Fruit fly (Drosophila melanogaster) whole organism, embryonic: ENCODE data around the gene Lsp2.

Experiments
- Abd-B ChIP-seq: fragments of 200-800 bp; sonication (Bioruptor generic); optimal IDR thresholded peaks from 2 replicates; lab custom pipeline; 2018; ENCODE audit warnings: missing biosample characterization, mild to moderate bottlenecking, missing genetic modification characterization, moderate library complexity
- Asciz ChIP-seq: fragments of 200-800 bp; sonication (Bioruptor generic); optimal IDR thresholded peaks from 2 replicates; lab custom pipeline; 2017; ENCODE audit warnings: missing biosample characterization, mild to moderate bottlenecking, missing genetic modification characterization, missing genetic modification reagents
- BtbVII ChIP-seq: fragments of 200-800 bp; sonication (Bioruptor generic); optimal IDR thresholded peaks from 3 replicates; lab custom pipeline; 2017; ENCODE audit warnings: missing biosample characterization, mild to moderate bottlenecking, missing genetic modification characterization
- C15 ChIP-seq: fragments of 200-800 bp; sonication (Bioruptor generic); IDR thresholded peaks from 3 replicates; pipeline ENCODE4 v1.3.6; 2022; ENCODE audit warnings: missing biosample characterization, missing genetic modification characterization
- CG10321 ChIP-seq: fragments of 200-800 bp; sonication (Bioruptor generic); IDR thresholded peaks from 2 replicates; pipeline ENCODE4 v1.3.6; 2022; ENCODE audit warnings: missing biosample characterization, missing genetic modification characterization
- CG12104 ChIP-seq: fragments of 200-800 bp; sonication (Bioruptor generic); optimal IDR thresholded peaks from 3 replicates; lab custom pipeline; 2016; ENCODE audit warnings: missing biosample characterization, missing genetic modification characterization
- CG1233 ChIP-seq: fragments of 200-800 bp; sonication (Bioruptor generic); optimal IDR thresholded peaks from 4 replicates; lab custom pipeline; 2018; ENCODE audit warnings: missing biosample characterization, mild to moderate bottlenecking, missing genetic modification characterization
- CG13296 ChIP-seq: fragments of 200-800 bp; sonication (Bioruptor generic); optimal IDR thresholded peaks from 3 replicates; lab custom pipeline; 2018; ENCODE audit warnings: missing biosample characterization, mild to moderate bottlenecking, missing genetic modification characterization
- CG14050 ChIP-seq: fragments of 200-800 bp; sonication (Bioruptor generic); IDR thresholded peaks from 3 replicates; pipeline ENCODE4 v1.3.6; 2022; ENCODE audit warnings: missing biosample characterization, missing genetic modification characterization
- CG14965 ChIP-seq: fragments of 200-800 bp; sonication (Bioruptor generic); optimal IDR thresholded peaks from 2 replicates; lab custom pipeline; 2016; ENCODE audit warnings: missing biosample characterization, missing genetic modification characterization, borderline replicate concordance
- CG15601 ChIP-seq: fragments of 200-800 bp; sonication (Bioruptor generic); optimal IDR thresholded peaks from 3 replicates; lab custom pipeline; 2019; ENCODE audit warnings: missing biosample characterization, mild to moderate bottlenecking, missing genetic modification characterization, moderate library complexity
- CG1603 ChIP-seq: fragments of 200-800 bp; sonication (Bioruptor generic); optimal IDR thresholded peaks from 2 replicates; lab custom pipeline; 2019; ENCODE audit warnings: missing biosample characterization, mild to moderate bottlenecking, missing genetic modification characterization, moderate library complexity
- CG16813 ChIP-seq: fragments of 200-800 bp; sonication (Bioruptor generic); IDR thresholded peaks from 3 replicates; pipeline ENCODE4 v1.3.6; 2022; ENCODE audit warnings: missing biosample characterization, missing genetic modification characterization; ENCODE audit not compliant: partially characterized antibody
- CG17186 ChIP-seq: fragments of 200-800 bp; sonication (Bioruptor generic); optimal IDR thresholded peaks from 3 replicates; lab custom pipeline; 2017; ENCODE audit warnings: missing biosample characterization, missing genetic modification reagents, missing genetic modification characterization
- CG17328 ChIP-seq: fragments of 200-800 bp; sonication (Bioruptor generic); IDR thresholded peaks from 2 replicates; pipeline ENCODE4 v1.3.6; 2022; ENCODE audit warnings: missing biosample characterization, missing genetic modification characterization
- CG17385 ChIP-seq: fragments of 200-800 bp; sonication (Bioruptor generic); optimal IDR thresholded peaks from 3 replicates; lab custom pipeline; 2018; ENCODE audit warnings: missing biosample characterization, mild to moderate bottlenecking, missing genetic modification characterization
- CG17568 ChIP-seq: fragments of 200-800 bp; sonication (Bioruptor generic); optimal IDR thresholded peaks from 2 replicates; lab custom pipeline; 2018; ENCODE audit warnings: missing biosample characterization, mild to moderate bottlenecking, missing genetic modification characterization, moderate library complexity
- CG18599 ChIP-seq: fragments of 200-800 bp; sonication (Bioruptor generic); optimal IDR thresholded peaks from 3 replicates; lab custom pipeline; 2017; ENCODE audit warnings: missing biosample characterization, missing genetic modification characterization, mild to moderate bottlenecking, moderate library complexity, missing genetic modification reagents
- CG2678 ChIP-seq: fragments of 200-800 bp; sonication (Bioruptor generic); optimal IDR thresholded peaks from 3 replicates; lab custom pipeline; 2019; ENCODE audit warnings: missing biosample characterization, mild to moderate bottlenecking, missing genetic modification characterization, moderate library complexity
- CG31365 ChIP-seq: fragments of 200-800 bp; sonication (Bioruptor generic); optimal IDR thresholded peaks from 2 replicates; lab custom pipeline; 2018; ENCODE audit warnings: missing biosample characterization, mild to moderate bottlenecking, missing genetic modification characterization
- CG4404 ChIP-seq: fragments of 200-800 bp; sonication (Bioruptor generic); IDR thresholded peaks from 2 replicates; pipeline ENCODE4 v1.3.6; 2022; ENCODE audit warnings: missing biosample characterization, missing genetic modification characterization
- CG7963 ChIP-seq: fragments of 200-800 bp; sonication (Bioruptor generic); IDR thresholded peaks from 3 replicates; pipeline ENCODE4 v1.3.6; 2022; ENCODE audit warnings: missing biosample characterization, missing genetic modification characterization; ENCODE audit not compliant: partially characterized antibody
- CG7987 ChIP-seq: fragments of 200-800 bp; sonication (Bioruptor generic); optimal IDR thresholded peaks from 2 replicates; lab custom pipeline; 2018; ENCODE audit warnings: missing biosample characterization, mild to moderate bottlenecking, missing genetic modification characterization, moderate library complexity
- CG8359 ChIP-seq: fragments of 200-800 bp; sonication (Bioruptor generic); optimal IDR thresholded peaks from 2 replicates; lab custom pipeline; 2017; ENCODE audit warnings: missing biosample characterization, mild to moderate bottlenecking, missing genetic modification characterization, borderline replicate concordance
- CG8388 ChIP-seq: fragments of 200-800 bp; sonication (Bioruptor generic); optimal IDR thresholded peaks from 2 replicates; lab custom pipeline; 2019; ENCODE audit warnings: missing biosample characterization, mild to moderate bottlenecking, missing genetic modification characterization, moderate library complexity
- CG9727 ChIP-seq: fragments of 200-800 bp; sonication (Bioruptor generic); optimal IDR thresholded peaks from 3 replicates; lab custom pipeline; 2017; ENCODE audit warnings: missing biosample characterization, mild to moderate bottlenecking, missing genetic modification characterization
- D19A ChIP-seq: fragments of 200-800 bp; optimal IDR thresholded peaks from 3 replicates; lab custom pipeline; 2019; ENCODE audit warnings: missing biosample characterization, mild to moderate bottlenecking, missing genetic modification characterization, moderate library complexity
- Dll ChIP-seq: fragments of 200-800 bp; sonication (Bioruptor generic); IDR thresholded peaks from 4 replicates; pipeline ENCODE4 v1.3.6; 2022; ENCODE audit warnings: missing biosample characterization, missing genetic modification characterization; ENCODE audit not compliant: partially characterized antibody
- Dp ChIP-seq: fragments of 200-800 bp; sonication (Bioruptor generic); optimal IDR thresholded peaks from 2 replicates; lab custom pipeline; 2018; ENCODE audit warnings: missing biosample characterization, mild to moderate bottlenecking, missing genetic modification characterization, moderate library complexity
- ERR ChIP-seq: fragments of 200-800 bp; sonication (Bioruptor generic); optimal IDR thresholded peaks from 2 replicates; lab custom pipeline; 2016; ENCODE audit warnings: missing biosample characterization, missing genetic modification characterization
- Hey ChIP-seq: fragments of 200-800 bp; sonication (Bioruptor generic); optimal IDR thresholded peaks from 3 replicates; lab custom pipeline; 2018; ENCODE audit warnings: missing biosample characterization, mild to moderate bottlenecking, missing genetic modification characterization
- Hsf ChIP-seq: fragments of 200-800 bp; sonication (Bioruptor generic); optimal IDR thresholded peaks from 3 replicates; lab custom pipeline; 2016; ENCODE audit warnings: missing biosample characterization, missing genetic modification characterization
- Kr ChIP-seq: fragments of 200-800 bp; sonication (Bioruptor generic); optimal IDR thresholded peaks from 2 replicates; lab custom pipeline; 2017; ENCODE audit warnings: missing biosample characterization, mild to moderate bottlenecking, missing genetic modification characterization
- Meics ChIP-seq: fragments of 200-800 bp; sonication (Bioruptor generic); optimal IDR thresholded peaks from 2 replicates; lab custom pipeline; 2017; ENCODE audit warnings: missing biosample characterization, mild to moderate bottlenecking, missing genetic modification characterization
- abd-A ChIP-seq: fragments of 200-800 bp; sonication (Bioruptor generic); optimal IDR thresholded peaks from 3 replicates; lab custom pipeline; 2019; ENCODE audit warnings: missing biosample characterization, mild to moderate bottlenecking, missing genetic modification characterization, moderate library complexity
- ac ChIP-seq: fragments of 200-800 bp; sonication (Bioruptor generic); optimal IDR thresholded peaks from 3 replicates; lab custom pipeline; 2017; ENCODE audit warnings: missing biosample characterization, mild to moderate bottlenecking, missing genetic modification characterization
- aop ChIP-seq: fragments of 200-800 bp; sonication (Bioruptor generic); IDR thresholded peaks from 2 replicates; pipeline ENCODE4 v1.3.6; 2022; ENCODE audit warnings: missing biosample characterization, missing genetic modification characterization
- br ChIP-seq: fragments of >200 bp; optimal IDR thresholded peaks from 2 replicates; lab custom pipeline; 2017
- dmrt11E ChIP-seq: fragments of 200-800 bp; sonication (Bioruptor generic); optimal IDR thresholded peaks from 3 replicates; lab custom pipeline; 2018; ENCODE audit warnings: missing biosample characterization, mild to moderate bottlenecking, missing genetic modification characterization, moderate library complexity
- gt ChIP-seq: fragments of 200-800 bp; sonication (Bioruptor generic); IDR thresholded peaks from 2 replicates; pipeline ENCODE4 v1.3.6; 2022; ENCODE audit warnings: missing biosample characterization, missing genetic modification characterization
- hkb ChIP-seq, 2 experiments: fragments of 200-800 bp in 1 of 2; fragments of >200 bp in 1 of 2; sonication (Bioruptor generic) in 1 of 2; IDR thresholded peaks in 1 of 2; optimal IDR thresholded peaks in 1 of 2; 2 replicates each; pipeline versions ENCODE4 v1.3.6 to Lab custom; 2017 to 2022; ENCODE audit warnings: missing biosample characterization in 1 of 2, missing genetic modification characterization in 1 of 2
- odd ChIP-seq: fragments of 200-800 bp; sonication (Bioruptor generic); optimal IDR thresholded peaks from 2 replicates; lab custom pipeline; 2017; ENCODE audit warnings: missing biosample characterization, mild to moderate bottlenecking, missing genetic modification characterization
- onecut ChIP-seq: fragments of 200-800 bp; sonication (Bioruptor generic); IDR thresholded peaks from 2 replicates; pipeline ENCODE4 v1.3.6; 2022; ENCODE audit warnings: missing biosample characterization, missing genetic modification characterization
- peb ChIP-seq: fragments of 200-800 bp; sonication (Bioruptor generic); IDR thresholded peaks from 2 replicates; pipeline ENCODE4 v1.3.6; 2022; ENCODE audit warnings: missing biosample characterization, missing genetic modification characterization
- prd ChIP-seq, 3 experiments: fragments of >200 bp in 2 of 3; fragments of 200-800 bp in 1 of 3; sonication (Bioruptor generic) in 1 of 3; optimal IDR thresholded peaks in 2 of 3; IDR thresholded peaks in 1 of 3; 2 replicates in 2 of 3; 3 replicates in 1 of 3; pipeline versions ENCODE4 v1.3.6 to Lab custom; 2017 to 2022; ENCODE audit warnings: missing biosample characterization in 1 of 3, missing genetic modification characterization in 1 of 3
- sug ChIP-seq: fragments of 200-800 bp; optimal IDR thresholded peaks from 2 replicates; lab custom pipeline; 2019; ENCODE audit warnings: missing biosample characterization, mild to moderate bottlenecking, missing genetic modification characterization, moderate library complexity
- tgo ChIP-seq: fragments of 200-800 bp; sonication (Bioruptor generic); IDR thresholded peaks from 3 replicates; pipeline ENCODE4 v1.3.6; 2022; ENCODE audit warnings: missing biosample characterization, missing genetic modification characterization
- tin ChIP-seq: fragments of 200-800 bp; sonication (Bioruptor generic); optimal IDR thresholded peaks from 3 replicates; lab custom pipeline; 2016; ENCODE audit warnings: missing biosample characterization, missing genetic modification characterization
- twi ChIP-seq: fragments of 200-800 bp; optimal IDR thresholded peaks from 2 replicates; lab custom pipeline; 2019; ENCODE audit warnings: missing biosample characterization, mild to moderate bottlenecking, missing genetic modification characterization, moderate library complexity

Gene Lsp2

dm6 chr3L:12083861-12084260, 45.3 kb upstream of the Lsp2 start:
- TF ChIP-seq aop (GFP tag; lab: Robert Waterston, UW) (no peak), Hsf (GFP tag; lab: Kevin White, UChicago) (peak; percentile 8), Kr (GFP tag; lab: Kevin White, UChicago) (peak; percentile 96), CG1603 (tag; lab: Kevin White, UChicago) (peak; percentile 56), Dp (no peak), Meics (GFP tag; lab: Kevin White, UChicago) (peak; percentile 16), abd-A (tag; lab: Kevin White, UChicago) (no peak), Dll (GFP tag; lab: Robert Waterston, UW) (no peak), CG12104 (GFP tag; lab: Kevin White, UChicago) (peak; percentile 39), gt (GFP tag; lab: Robert Waterston, UW) (no peak), prd (optimal IDR thresholded peaks at IDR 0.05; lab: Kevin White, UChicago) (no peak), prd (GFP tag; IDR thresholded peaks at IDR 0.05; lab: Robert Waterston, UW) (0 out of 3 replicates have a peak, but pooled peaks have one; percentile 21), CG8359 (GFP tag; lab: Kevin White, UChicago) (peak; percentile 50), CG1233 (GFP tag; lab: Kevin White, UChicago) (peak; percentile 79), CG8388 (GFP tag; lab: Kevin White, UChicago) (peak; percentile 58), tgo (GFP tag; lab: Robert Waterston, UW) (peak; percentile 24; the same call in 2 of the 3 replicates), CG9727 (GFP tag; lab: Kevin White, UChicago) (peak; percentile 54), CG18599 (GFP tag; lab: Kevin White, UChicago) (peak; percentile 67), tin (GFP tag; lab: Kevin White, UChicago) (peak; percentile 37), BtbVII (GFP tag; lab: Kevin White, UChicago) (peak; percentile 54), peb (GFP tag; lab: Robert Waterston, UW) (no peak), twi (tag; lab: Kevin White, UChicago) (no peak), odd (GFP tag; lab: Kevin White, UChicago) (peak; percentile 68), CG16813 (GFP tag; lab: Robert Waterston, UW) (no peak), CG17385 (GFP tag; lab: Kevin White, UChicago) (peak; percentile 46), ac (peak; percentile 87), onecut (peak; percentile 62), dmrt11E (tag; lab: Kevin White, UChicago) (peak; percentile 75), hkb (optimal IDR thresholded peaks at IDR 0.05; lab: Kevin White, UChicago) (no peak), hkb (GFP tag; IDR thresholded peaks at IDR 0.05; lab: Robert Waterston, UW) (peak; percentile 64), CG15601 (tag; lab: Kevin White, UChicago) (peak; percentile 85), br (lab: Kevin White, UChicago) (no peak), CG17328 (GFP tag; lab: Robert Waterston, UW) (no peak; the same call in 1 of the 2 replicates), CG14965 (GFP tag; lab: Kevin White, UChicago) (peak; percentile 24), CG2678 (tag; lab: Kevin White, UChicago) (peak; percentile 60), CG7963 (GFP tag; lab: Robert Waterston, UW) (no peak), CG17186 (GFP tag; lab: Kevin White, UChicago) (no peak), CG4404 (GFP tag; lab: Robert Waterston, UW) (no peak), CG17568 (GFP tag; lab: Kevin White, UChicago) (peak; percentile 83), C15 (GFP tag; lab: Robert Waterston, UW) (no peak), D19A (tag; lab: Kevin White, UChicago) (peak; percentile 58), CG31365 (tag; lab: Kevin White, UChicago) (peak; percentile 49), CG7987 (peak; percentile 82), sug (tag; lab: Kevin White, UChicago) (peak; percentile 3), CG14050 (no peak), Hey (tag; lab: Kevin White, UChicago) (peak; percentile 17), Asciz (GFP tag; lab: Kevin White, UChicago) (peak; percentile 85), ERR (GFP tag; lab: Kevin White, UChicago) (no peak), CG13296 (peak; percentile 65), Abd-B (no peak), CG10321 (GFP tag; lab: Robert Waterston, UW) (no peak)
